Fruit fly (Drosophila melanogaster): ENCODE results near the gene wol.
A peak's percentile ranks its signal among the peaks of the same experiment; 100 is the strongest.

Gene wol

dm6 chr2L:8300220-8301167 is 2.3 kb downstream of the wol start, which contains the start of gene Btk:
TSS of gene Btk (minus strand) at chr2L:8301079.
- TF ChIP-seq CG34367 (tag; optimal IDR thresholded peaks at IDR 0.05) (no peak), CG14655 (GFP tag; optimal IDR thresholded peaks at IDR 0.05) (no peak), fd96Ca (GFP tag; IDR thresholded peaks at IDR 0.05) (no peak), CG8301 (tag; optimal IDR thresholded peaks at IDR 0.05) (no peak), D1 (tag; optimal IDR thresholded peaks at IDR 0.05) (no peak), CG15710 (tag; optimal IDR thresholded peaks at IDR 0.05) (no peak), Snoo (tag; optimal IDR thresholded peaks at IDR 0.05) (peak; percentile 19), gl (tag; optimal IDR thresholded peaks at IDR 0.05) (no peak), CG10348 (GFP tag; IDR thresholded peaks at IDR 0.05) (no peak), EcR (GFP tag; optimal IDR thresholded peaks at IDR 0.05) (peak; percentile 85), CG8159 (tag; optimal IDR thresholded peaks at IDR 0.05) (no peak), CG32121 (GFP tag; IDR thresholded peaks at IDR 0.05) (peak; percentile 12; the same call in 1 of the 2 replicates), CG13204 (GFP tag; optimal IDR thresholded peaks at IDR 0.05) (no peak), rn (GFP tag; IDR thresholded peaks at IDR 0.05) (no peak), Ets98B (GFP tag; IDR thresholded peaks at IDR 0.05) (no peak), CG9948 (tag; optimal IDR thresholded peaks at IDR 0.05) (no peak), CG4496 (GFP tag; IDR thresholded peaks at IDR 0.05) (no peak), CG12605 (GFP tag; IDR thresholded peaks at IDR 0.05) (no peak; the same call in 1 of the 2 replicates), Pif1A (GFP tag; optimal IDR thresholded peaks at IDR 0.05) (no peak), CG17806 (tag; optimal IDR thresholded peaks at IDR 0.05) (no peak), Pif1B (GFP tag; optimal IDR thresholded peaks at IDR 0.05) (no peak)

dm6 chr2L:8299194-8299811 is 3.5 kb downstream of the wol start:
- TF ChIP-seq rn (GFP tag; IDR thresholded peaks at IDR 0.05) (peak; percentile 40; the same call in 1 of the 2 replicates), CG10348 (GFP tag; IDR thresholded peaks at IDR 0.05) (no peak), Pif1A (GFP tag; optimal IDR thresholded peaks at IDR 0.05) (peak; percentile 82), CG9948 (tag; optimal IDR thresholded peaks at IDR 0.05) (peak; percentile 85), gl (tag; optimal IDR thresholded peaks at IDR 0.05) (peak; percentile 85), CG8301 (tag; optimal IDR thresholded peaks at IDR 0.05) (peak; percentile 74), D1 (tag; optimal IDR thresholded peaks at IDR 0.05) (peak; percentile 51), CG4496 (GFP tag; IDR thresholded peaks at IDR 0.05) (peak; percentile 69; the same call in 2 of the 3 replicates), CG17806 (tag; optimal IDR thresholded peaks at IDR 0.05) (peak; percentile 92), CG8159 (tag; optimal IDR thresholded peaks at IDR 0.05) (peak; percentile 93), Ets98B (GFP tag; IDR thresholded peaks at IDR 0.05) (peak; percentile 47), EcR (GFP tag; optimal IDR thresholded peaks at IDR 0.05) (peak; percentile 81), CG34367 (tag; optimal IDR thresholded peaks at IDR 0.05) (peak; percentile 75), CG14655 (GFP tag; optimal IDR thresholded peaks at IDR 0.05) (no peak), CG13204 (GFP tag; optimal IDR thresholded peaks at IDR 0.05) (peak; percentile 97), fd96Ca (GFP tag; IDR thresholded peaks at IDR 0.05) (peak; percentile 71), Pif1B (GFP tag; optimal IDR thresholded peaks at IDR 0.05) (peak; percentile 92), Snoo (tag; optimal IDR thresholded peaks at IDR 0.05) (peak; percentile 86), CG32121 (GFP tag; IDR thresholded peaks at IDR 0.05) (no peak), CG15710 (tag; optimal IDR thresholded peaks at IDR 0.05) (peak; percentile 95), CG12605 (GFP tag; IDR thresholded peaks at IDR 0.05) (peak; percentile 64; the same call in 1 of the 2 replicates)

dm6 chr2L:8297070-8297469 is 5.7 kb downstream of the wol start:
- TF ChIP-seq CG14655 (GFP tag; optimal IDR thresholded peaks at IDR 0.05): no peak
- TF ChIP-seq CG32121 (GFP tag; IDR thresholded peaks at IDR 0.05): no peak
- TF ChIP-seq CG12605 (GFP tag; IDR thresholded peaks at IDR 0.05): no peak
- TF ChIP-seq EcR (GFP tag; optimal IDR thresholded peaks at IDR 0.05): no peak
- TF ChIP-seq Pif1B (GFP tag; optimal IDR thresholded peaks at IDR 0.05): no peak
- TF ChIP-seq CG17806 (tag; optimal IDR thresholded peaks at IDR 0.05): no peak
- TF ChIP-seq CG8159 (tag; optimal IDR thresholded peaks at IDR 0.05): no peak
- TF ChIP-seq fd96Ca (GFP tag; IDR thresholded peaks at IDR 0.05): no peak

dm6 chr2L:8296395-8296794 is 6.4 kb downstream of the wol start:
- TF ChIP-seq CG14655 (GFP tag; optimal IDR thresholded peaks at IDR 0.05): no peak
- TF ChIP-seq CG8301 (tag; optimal IDR thresholded peaks at IDR 0.05): no peak
- no peak for TF ChIP-seq CG8159 (tag; optimal IDR thresholded peaks at IDR 0.05)
- TF ChIP-seq CG17806 (tag; optimal IDR thresholded peaks at IDR 0.05): no peak

dm6 chr2L:8294043-8294442 is 8.7 kb downstream of the wol start:
- TF ChIP-seq CG9948 (tag; optimal IDR thresholded peaks at IDR 0.05): no peak
- TF ChIP-seq CG8159 (tag; optimal IDR thresholded peaks at IDR 0.05): no peak
- TF ChIP-seq CG14655 (GFP tag; optimal IDR thresholded peaks at IDR 0.05): no peak
- no peak for TF ChIP-seq CG4496 (GFP tag; IDR thresholded peaks at IDR 0.05)
- no peak for TF ChIP-seq Ets98B (GFP tag; IDR thresholded peaks at IDR 0.05)
- TF ChIP-seq Pif1A (GFP tag; optimal IDR thresholded peaks at IDR 0.05): no peak
- no peak for TF ChIP-seq D1 (tag; optimal IDR thresholded peaks at IDR 0.05)
- TF ChIP-seq CG10348 (GFP tag; IDR thresholded peaks at IDR 0.05): no peak
- no peak for TF ChIP-seq CG34367 (tag; optimal IDR thresholded peaks at IDR 0.05)
- no peak for TF ChIP-seq Pif1B (GFP tag; optimal IDR thresholded peaks at IDR 0.05)
- TF ChIP-seq CG32121 (GFP tag; IDR thresholded peaks at IDR 0.05): no peak
- no peak for TF ChIP-seq Snoo (tag; optimal IDR thresholded peaks at IDR 0.05)
